Fruit fly (Drosophila melanogaster) whole organism, pupa: ENCODE data around the gene Mco4.
A peak's percentile ranks its signal among the peaks of the same experiment; 100 is the strongest.

ENCODE experiments used
- CG10348 ChIP-seq: fragments of 200-800 bp; sonication (Bioruptor generic); IDR thresholded peaks from 2 replicates; pipeline ENCODE4 v1.3.6; 2022; ENCODE audit warnings: missing biosample characterization, missing genetic modification characterization
- CG12605 ChIP-seq: fragments of 200-800 bp; sonication (Bioruptor generic); IDR thresholded peaks from 2 replicates; pipeline ENCODE4 v1.3.6; 2022; ENCODE audit warnings: missing biosample characterization, missing genetic modification characterization
- CG13204 ChIP-seq: fragments of 200-800 bp; sonication (Bioruptor generic); optimal IDR thresholded peaks from 2 replicates; lab custom pipeline; 2018; ENCODE audit warnings: missing biosample characterization, mild to moderate bottlenecking, missing genetic modification characterization, moderate library complexity
- CG14655 ChIP-seq: fragments of 200-800 bp; sonication (Bioruptor generic); optimal IDR thresholded peaks from 3 replicates; lab custom pipeline; 2017; ENCODE audit warnings: mild to moderate bottlenecking, missing biosample characterization, missing genetic modification reagents, missing genetic modification characterization
- CG15710 ChIP-seq: fragments of 200-800 bp; sonication (Bioruptor generic); optimal IDR thresholded peaks from 2 replicates; lab custom pipeline; 2018; ENCODE audit warnings: missing biosample characterization, mild to moderate bottlenecking, missing genetic modification characterization, moderate library complexity
- CG17806 ChIP-seq: fragments of 200-800 bp; sonication (Bioruptor generic); optimal IDR thresholded peaks from 2 replicates; lab custom pipeline; 2018; ENCODE audit warnings: missing biosample characterization, mild to moderate bottlenecking, missing genetic modification characterization, moderate library complexity
- CG32121 ChIP-seq: fragments of 200-800 bp; sonication (Bioruptor generic); IDR thresholded peaks from 2 replicates; pipeline ENCODE4 v1.3.6; 2022; ENCODE audit warnings: missing biosample characterization, missing genetic modification characterization
- CG34367 ChIP-seq: fragments of 200-800 bp; sonication (Bioruptor generic); optimal IDR thresholded peaks from 2 replicates; lab custom pipeline; 2018; ENCODE audit warnings: missing biosample characterization, mild to moderate bottlenecking, missing genetic modification characterization
- CG4496 ChIP-seq: fragments of 200-800 bp; sonication (Bioruptor generic); IDR thresholded peaks from 3 replicates; pipeline ENCODE4 v1.3.6; 2022; ENCODE audit warnings: missing biosample characterization, missing genetic modification characterization
- CG8159 ChIP-seq: fragments of 200-800 bp; sonication (Bioruptor generic); optimal IDR thresholded peaks from 3 replicates; lab custom pipeline; 2018; ENCODE audit warnings: missing biosample characterization, mild to moderate bottlenecking, missing genetic modification characterization, moderate library complexity
- CG8301 ChIP-seq: fragments of 200-800 bp; sonication (Bioruptor generic); optimal IDR thresholded peaks from 2 replicates; lab custom pipeline; 2018; ENCODE audit warnings: missing biosample characterization, mild to moderate bottlenecking, missing genetic modification characterization
- CG9948 ChIP-seq: fragments of 200-800 bp; sonication (Bioruptor generic); optimal IDR thresholded peaks from 2 replicates; lab custom pipeline; 2018; ENCODE audit warnings: missing biosample characterization, mild to moderate bottlenecking, missing genetic modification characterization, moderate library complexity
- D1 ChIP-seq: fragments of 200-800 bp; sonication (Bioruptor generic); optimal IDR thresholded peaks from 2 replicates; lab custom pipeline; 2018; ENCODE audit warnings: missing biosample characterization, mild to moderate bottlenecking, missing genetic modification characterization, moderate library complexity
- EcR ChIP-seq: fragments of 200-800 bp; sonication (Bioruptor generic); optimal IDR thresholded peaks from 3 replicates; lab custom pipeline; 2019; ENCODE audit warnings: missing biosample characterization, missing genetic modification characterization, mild to moderate bottlenecking, moderate library complexity, missing genetic modification reagents
- Ets98B ChIP-seq: fragments of 200-800 bp; sonication (Bioruptor generic); IDR thresholded peaks from 2 replicates; pipeline ENCODE4 v1.3.6; 2022; ENCODE audit warnings: missing biosample characterization, missing genetic modification characterization
- Pif1A ChIP-seq: fragments of 200-800 bp; sonication (Bioruptor generic); optimal IDR thresholded peaks from 3 replicates; lab custom pipeline; 2016; ENCODE audit warnings: missing biosample characterization, missing genetic modification characterization
- Pif1B ChIP-seq: fragments of 200-800 bp; sonication (Bioruptor generic); optimal IDR thresholded peaks from 3 replicates; lab custom pipeline; 2016; ENCODE audit warnings: missing biosample characterization, missing genetic modification characterization
- Snoo ChIP-seq: fragments of 200-800 bp; sonication (Bioruptor generic); optimal IDR thresholded peaks from 3 replicates; lab custom pipeline; 2017; ENCODE audit warnings: missing biosample characterization, mild to moderate bottlenecking, missing genetic modification characterization, inconsistent platforms
- fd96Ca ChIP-seq: fragments of 200-800 bp; sonication (Bioruptor generic); IDR thresholded peaks from 3 replicates; pipeline ENCODE4 v1.3.6; 2022; ENCODE audit warnings: missing biosample characterization, missing genetic modification characterization
- gl ChIP-seq: fragments of 200-800 bp; sonication (Bioruptor generic); optimal IDR thresholded peaks from 2 replicates; lab custom pipeline; 2018; ENCODE audit warnings: missing biosample characterization, mild to moderate bottlenecking, missing genetic modification characterization
- rn ChIP-seq: fragments of 200-800 bp; sonication (Bioruptor generic); IDR thresholded peaks from 2 replicates; pipeline ENCODE4 v1.3.6; 2022; ENCODE audit warnings: missing biosample characterization, missing genetic modification characterization

Gene Mco4

DNA sequence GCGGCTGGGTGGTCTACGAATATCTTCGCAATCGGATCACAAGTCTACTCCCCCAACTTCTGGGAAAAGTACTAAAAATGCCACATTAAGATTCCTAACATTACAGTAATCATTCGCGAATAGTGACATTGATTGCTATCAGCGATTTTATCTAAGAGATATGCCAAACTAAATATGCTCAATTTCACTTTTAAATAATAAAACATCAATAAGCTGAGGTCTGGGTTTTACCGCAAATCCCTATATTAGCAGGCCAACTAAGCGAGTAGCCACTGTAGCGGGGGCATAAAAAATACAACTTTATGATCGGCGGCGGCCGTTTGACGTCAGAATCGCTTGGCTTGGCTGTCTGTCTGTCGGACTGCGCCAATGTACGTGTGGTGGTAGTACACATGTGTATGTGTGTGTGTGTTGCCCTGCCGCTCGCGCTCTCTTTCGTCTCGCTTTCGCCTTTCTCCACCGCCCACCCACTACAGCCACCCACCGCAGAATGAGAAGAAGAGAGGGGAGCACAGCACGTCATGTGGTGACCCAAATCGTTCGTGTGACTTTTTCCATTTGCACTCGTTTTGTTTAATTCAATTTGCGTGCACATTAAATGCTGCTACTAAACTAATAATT, 24.4 kb upstream of the Mco4 start:
- TF ChIP-seq CG14655 (GFP tag; lab: Kevin White, UChicago), result peak; percentile 82
- TF ChIP-seq CG15710, result peak; percentile 81
- peak; percentile 84 for TF ChIP-seq Pif1B
- TF ChIP-seq EcR (GFP tag; lab: Kevin White, UChicago), result no peak
- peak; percentile 76 for TF ChIP-seq CG8159 (tag; lab: Kevin White, UChicago)
- TF ChIP-seq Snoo (tag; lab: Kevin White, UChicago), result peak; percentile 92
- TF ChIP-seq CG32121, result peak; percentile 95
- peak; percentile 79 for TF ChIP-seq Pif1A
- peak; percentile 70 for TF ChIP-seq CG17806 (tag; lab: Kevin White, UChicago)
- TF ChIP-seq CG12605 (GFP tag; lab: Robert Waterston, UW), result peak; percentile 90
- peak; percentile 97 for TF ChIP-seq CG4496 (GFP tag; lab: Robert Waterston, UW)
- TF ChIP-seq gl (tag; lab: Kevin White, UChicago), result peak; percentile 56
- TF ChIP-seq CG13204 (GFP tag; lab: Kevin White, UChicago), result peak; percentile 75
- TF ChIP-seq CG34367, result peak; percentile 78
- peak; percentile 84 for TF ChIP-seq CG10348 (GFP tag; lab: Robert Waterston, UW)
- TF ChIP-seq fd96Ca (GFP tag; lab: Robert Waterston, UW), result peak; percentile 95
- peak; percentile 79 for TF ChIP-seq rn (GFP tag; lab: Robert Waterston, UW)
- TF ChIP-seq CG9948 (tag; lab: Kevin White, UChicago), result peak; percentile 81
- TF ChIP-seq CG8301, result peak; percentile 85
- peak; percentile 94 for TF ChIP-seq Ets98B (GFP tag; lab: Robert Waterston, UW)
- no peak for TF ChIP-seq D1

DNA sequence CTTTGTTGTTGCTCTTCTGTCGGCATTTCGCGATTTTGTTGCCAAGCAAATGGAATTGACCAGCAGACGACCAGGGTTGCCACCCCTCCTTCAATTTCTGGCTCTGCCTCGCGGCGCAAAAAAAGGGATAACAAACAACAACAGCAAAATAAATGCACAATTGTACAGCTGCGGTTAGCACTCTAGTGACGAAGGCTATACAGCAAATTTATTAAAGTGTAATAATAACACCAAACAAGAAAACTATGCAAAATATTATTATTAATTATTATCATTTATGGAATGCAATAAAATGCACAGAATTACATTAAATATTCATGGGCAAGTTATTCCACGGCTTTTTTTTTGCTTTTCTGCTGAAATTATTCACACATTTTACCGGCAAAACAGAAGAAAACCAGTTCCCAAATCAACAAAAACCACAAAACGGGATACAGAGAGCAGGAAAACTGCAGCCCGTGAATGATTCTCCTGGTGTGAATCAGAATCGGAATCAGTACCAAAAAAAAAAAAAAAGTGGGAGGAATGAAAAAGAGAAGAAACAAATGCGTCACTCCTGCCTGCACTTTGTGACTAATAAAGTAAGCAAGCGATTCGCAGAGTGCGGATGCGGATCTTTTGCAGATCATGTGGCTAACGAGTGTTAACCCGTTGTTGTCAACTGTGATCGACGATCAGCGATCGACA, 23.4 kb upstream of the Mco4 start:
- peak; percentile 19 for TF ChIP-seq CG34367
- TF ChIP-seq CG10348 (GFP tag; lab: Robert Waterston, UW), result no peak
- peak; percentile 61 for TF ChIP-seq CG15710
- TF ChIP-seq CG4496 (GFP tag; lab: Robert Waterston, UW), result no peak; the same call in 2 of the 3 replicates
- peak; percentile 14 for TF ChIP-seq EcR (GFP tag; lab: Kevin White, UChicago)
- TF ChIP-seq CG32121, result no peak
- peak; percentile 35 for TF ChIP-seq D1
- peak; percentile 57 for TF ChIP-seq CG13204 (GFP tag; lab: Kevin White, UChicago)
- no peak for TF ChIP-seq fd96Ca (GFP tag; lab: Robert Waterston, UW)
- peak; percentile 49 for TF ChIP-seq Snoo (tag; lab: Kevin White, UChicago)
- peak; percentile 69 for TF ChIP-seq Pif1B
- no peak for TF ChIP-seq rn (GFP tag; lab: Robert Waterston, UW)
- peak; percentile 38 for TF ChIP-seq CG8301
- no peak for TF ChIP-seq CG12605 (GFP tag; lab: Robert Waterston, UW)
- TF ChIP-seq gl (tag; lab: Kevin White, UChicago), result peak; percentile 39
- TF ChIP-seq CG17806 (tag; lab: Kevin White, UChicago), result peak; percentile 53
- TF ChIP-seq Ets98B (GFP tag; lab: Robert Waterston, UW), result no peak; the same call in 1 of the 2 replicates
- TF ChIP-seq CG14655 (GFP tag; lab: Kevin White, UChicago), result peak; percentile 70
- peak; percentile 8 for TF ChIP-seq Pif1A
- TF ChIP-seq CG8159 (tag; lab: Kevin White, UChicago), result peak; percentile 72
- peak; percentile 49 for TF ChIP-seq CG9948 (tag; lab: Kevin White, UChicago)

DNA sequence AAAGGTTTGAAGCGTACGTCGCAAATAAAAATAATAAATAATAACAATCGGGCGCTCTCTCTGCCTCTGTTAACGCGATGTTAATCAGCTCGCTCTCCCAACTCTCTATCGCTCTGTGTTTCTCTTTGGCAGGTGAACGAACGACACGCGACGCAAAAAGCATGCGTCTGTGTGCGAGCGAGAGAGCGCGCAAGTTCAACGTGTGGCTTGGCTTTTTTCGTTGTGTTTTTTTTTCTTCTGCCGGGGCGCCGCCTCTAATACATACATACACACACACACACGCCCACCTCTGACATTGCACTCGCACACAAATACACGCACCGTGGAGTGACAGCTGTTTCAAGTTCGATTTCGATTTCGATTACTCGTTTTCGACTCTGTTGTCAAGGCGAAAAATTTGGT, 22.7 kb upstream of the Mco4 start:
- TF ChIP-seq rn (GFP tag; lab: Robert Waterston, UW) (0 out of 2 replicates have a peak, but pooled peaks have one; percentile 8), CG32121 (peak; percentile 40; the same call in 1 of the 2 replicates), CG34367 (peak; percentile 31), EcR (GFP tag; lab: Kevin White, UChicago) (peak; percentile 98), CG9948 (tag; lab: Kevin White, UChicago) (no peak), Ets98B (GFP tag; lab: Robert Waterston, UW) (peak; percentile 73), Pif1B (no peak), fd96Ca (GFP tag; lab: Robert Waterston, UW) (peak; percentile 38; the same call in 1 of the 3 replicates), Pif1A (peak; percentile 5), gl (tag; lab: Kevin White, UChicago) (peak; percentile 59), CG8159 (tag; lab: Kevin White, UChicago) (no peak), CG8301 (no peak), CG17806 (tag; lab: Kevin White, UChicago) (no peak), CG15710 (no peak), CG10348 (GFP tag; lab: Robert Waterston, UW) (no peak), CG4496 (GFP tag; lab: Robert Waterston, UW) (peak; percentile 80), D1 (no peak), CG14655 (GFP tag; lab: Kevin White, UChicago) (no peak), Snoo (tag; lab: Kevin White, UChicago) (peak; percentile 17), CG13204 (GFP tag; lab: Kevin White, UChicago) (peak; percentile 50), CG12605 (GFP tag; lab: Robert Waterston, UW) (peak; percentile 83)

DNA sequence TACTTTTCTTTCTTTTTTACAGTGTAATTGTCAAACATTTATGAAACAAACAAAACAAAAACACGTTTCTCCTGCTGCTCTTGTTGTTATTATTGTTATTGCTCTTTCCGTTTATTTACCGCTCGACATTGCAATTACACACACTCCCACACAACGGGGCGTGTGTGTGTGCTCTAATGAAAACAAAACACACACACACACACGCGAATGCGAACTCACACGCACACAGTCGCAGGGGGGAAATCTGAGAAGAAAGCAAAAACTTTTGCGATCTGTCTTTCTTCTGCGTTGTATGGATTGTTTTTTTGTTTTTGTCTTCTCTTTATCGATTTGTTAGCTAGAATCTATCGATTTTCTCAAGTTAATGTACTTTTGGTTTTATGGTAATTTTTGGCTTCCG, 22.0 kb upstream of the Mco4 start:
- TF ChIP-seq fd96Ca (GFP tag; lab: Robert Waterston, UW) (no peak), CG4496 (GFP tag; lab: Robert Waterston, UW) (0 out of 3 replicates have a peak, but pooled peaks have one; percentile 26)

DNA sequence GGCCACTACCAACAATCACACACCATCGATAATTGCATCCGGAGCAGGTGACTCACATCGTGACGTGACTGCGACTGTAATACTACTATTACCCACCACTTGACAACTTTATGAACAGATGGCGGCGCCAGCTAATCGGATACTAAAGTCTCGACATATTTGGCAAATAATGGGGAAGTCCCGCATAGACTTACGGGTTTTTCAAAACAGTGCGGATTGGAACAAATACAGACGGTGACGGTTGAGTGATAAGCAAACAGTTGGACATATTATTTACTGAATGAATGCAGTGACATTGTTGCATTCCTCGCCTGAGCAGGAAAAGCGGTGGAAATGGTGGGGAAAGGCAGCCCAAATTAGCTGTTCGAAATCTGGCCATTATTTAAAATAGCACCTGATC, 20.6 kb upstream of the Mco4 start:
- TF ChIP-seq CG34367 (no peak), gl (tag; lab: Kevin White, UChicago) (no peak), CG32121 (no peak), Pif1A (no peak), EcR (GFP tag; lab: Kevin White, UChicago) (no peak), CG8159 (tag; lab: Kevin White, UChicago) (no peak), CG10348 (GFP tag; lab: Robert Waterston, UW) (no peak), rn (GFP tag; lab: Robert Waterston, UW) (no peak), CG9948 (tag; lab: Kevin White, UChicago) (no peak), D1 (no peak), Pif1B (no peak), CG15710 (no peak), Snoo (tag; lab: Kevin White, UChicago) (no peak)
